Fruit fly (Drosophila melanogaster) whole organism, embryonic: ENCODE measurements around the gene CG13850.

Experiments
- CG10543 ChIP-seq: fragments of 200-800 bp; sonication (Bioruptor generic); optimal IDR thresholded peaks from 3 replicates; lab custom pipeline; 2017; ENCODE audit warnings: missing biosample characterization, mild to moderate bottlenecking, missing genetic modification characterization, moderate library complexity
- CG10654 ChIP-seq: fragments of 200-800 bp; sonication (Bioruptor generic); optimal IDR thresholded peaks from 2 replicates; lab custom pipeline; 2016; ENCODE audit warnings: missing biosample characterization, missing genetic modification characterization
- CG11085 ChIP-seq: fragments of 200-800 bp; sonication (Bioruptor generic); IDR thresholded peaks from 2 replicates; pipeline ENCODE4 v1.3.6; 2022; ENCODE audit warnings: missing biosample characterization, missing genetic modification characterization
- CG12236 ChIP-seq: fragments of 200-800 bp; sonication (Bioruptor generic); optimal IDR thresholded peaks from 2 replicates; lab custom pipeline; 2016; ENCODE audit warnings: missing biosample characterization, missing genetic modification characterization
- CG1233 ChIP-seq: fragments of 200-800 bp; sonication (Bioruptor generic); optimal IDR thresholded peaks from 4 replicates; lab custom pipeline; 2018; ENCODE audit warnings: missing biosample characterization, mild to moderate bottlenecking, missing genetic modification characterization
- CG12391 ChIP-seq: fragments of 200-800 bp; sonication (Bioruptor generic); optimal IDR thresholded peaks from 3 replicates; lab custom pipeline; 2018; ENCODE audit warnings: missing biosample characterization, mild to moderate bottlenecking, missing genetic modification characterization, moderate library complexity
- CG13123 ChIP-seq: fragments of 200-800 bp; sonication (Bioruptor generic); optimal IDR thresholded peaks from 2 replicates; lab custom pipeline; 2016; ENCODE audit warnings: missing biosample characterization, missing genetic modification characterization
- CG14667 ChIP-seq: fragments of 200-800 bp; sonication (Bioruptor generic); IDR thresholded peaks from 2 replicates; pipeline ENCODE4 v1.3.6; 2022; ENCODE audit warnings: missing biosample characterization, missing genetic modification characterization
- CG14860 ChIP-seq: fragments of 200-800 bp; sonication (Bioruptor generic); IDR thresholded peaks from 3 replicates; pipeline ENCODE4 v1.3.6; 2022; ENCODE audit warnings: missing biosample characterization, missing genetic modification characterization; ENCODE audit not compliant: partially characterized antibody
- CG14965 ChIP-seq: fragments of 200-800 bp; sonication (Bioruptor generic); optimal IDR thresholded peaks from 2 replicates; lab custom pipeline; 2016; ENCODE audit warnings: missing biosample characterization, missing genetic modification characterization, borderline replicate concordance
- CG17361 ChIP-seq: fragments of 200-800 bp; sonication (Bioruptor generic); IDR thresholded peaks from 3 replicates; pipeline ENCODE4 v1.3.6; 2022; ENCODE audit warnings: missing biosample characterization, missing genetic modification characterization
- CG2116 ChIP-seq: fragments of 200-800 bp; sonication (Bioruptor generic); optimal IDR thresholded peaks from 3 replicates; lab custom pipeline; 2018; ENCODE audit warnings: missing biosample characterization, mild to moderate bottlenecking, missing genetic modification characterization
- CG2199 ChIP-seq: fragments of 200-800 bp; sonication (Bioruptor generic); IDR thresholded peaks from 3 replicates; pipeline ENCODE4 v1.3.6; 2022; ENCODE audit warnings: missing biosample characterization, missing genetic modification characterization
- CG30020 ChIP-seq: fragments of 200-800 bp; optimal IDR thresholded peaks from 2 replicates; lab custom pipeline; 2019; ENCODE audit warnings: missing biosample characterization, mild to moderate bottlenecking, missing genetic modification characterization, moderate library complexity
- CG34224 ChIP-seq: fragments of 200-800 bp; sonication (Bioruptor generic); IDR thresholded peaks from 3 replicates; pipeline ENCODE4 v1.3.6; 2022; ENCODE audit warnings: missing biosample characterization, missing genetic modification characterization; ENCODE audit not compliant: partially characterized antibody
- CG3847 ChIP-seq: fragments of 200-800 bp; sonication (Bioruptor generic); IDR thresholded peaks from 2 replicates; pipeline ENCODE4 v1.3.6; 2022; ENCODE audit warnings: missing biosample characterization, missing genetic modification characterization
- CG8281 ChIP-seq: fragments of 200-800 bp; sonication (Bioruptor generic); optimal IDR thresholded peaks from 2 replicates; lab custom pipeline; 2018; ENCODE audit warnings: missing biosample characterization, mild to moderate bottlenecking, missing genetic modification characterization, moderate library complexity
- CG9609 ChIP-seq: fragments of 200-800 bp; sonication (Bioruptor generic); optimal IDR thresholded peaks from 3 replicates; lab custom pipeline; 2016; ENCODE audit warnings: missing biosample characterization, missing genetic modification characterization
- CkIIα-i1 ChIP-seq: fragments of 200-800 bp; sonication (Bioruptor generic); IDR thresholded peaks from 2 replicates; pipeline ENCODE4 v1.3.6; 2022; ENCODE audit warnings: missing biosample characterization, missing genetic modification characterization
- D ChIP-seq, 2 experiments: fragments of 200-800 bp in 1 of 2; fragments of >200 bp in 1 of 2; sonication (Bioruptor generic) in 1 of 2; optimal IDR thresholded peaks; 2 replicates in 1 of 2; 3 replicates in 1 of 2; lab custom pipeline; 2017; ENCODE audit warnings: mild to moderate bottlenecking in 1 of 2, missing biosample characterization in 1 of 2, missing genetic modification characterization in 1 of 2, missing genetic modification reagents in 1 of 2
- Fer2 ChIP-seq: fragments of 200-800 bp; sonication (Bioruptor generic); optimal IDR thresholded peaks from 2 replicates; lab custom pipeline; 2018; ENCODE audit warnings: missing biosample characterization, mild to moderate bottlenecking, missing genetic modification characterization, moderate library complexity
- Fer3 ChIP-seq: fragments of 200-800 bp; sonication (Bioruptor generic); optimal IDR thresholded peaks from 2 replicates; lab custom pipeline; 2018; ENCODE audit warnings: missing biosample characterization, mild to moderate bottlenecking, missing genetic modification characterization, moderate library complexity
- Hr51 ChIP-seq, 2 experiments: fragments of 200-800 bp; sonication (Bioruptor generic); optimal IDR thresholded peaks; 2 replicates in 1 of 2; 3 replicates in 1 of 2; lab custom pipeline; 2016 to 2018; ENCODE audit warnings: missing biosample characterization in 2 of 2, missing genetic modification characterization in 2 of 2, mild to moderate bottlenecking in 1 of 2, moderate library complexity in 1 of 2
- Nf-YC ChIP-seq: fragments of 200-800 bp; optimal IDR thresholded peaks from 3 replicates; lab custom pipeline; 2019; ENCODE audit warnings: missing biosample characterization, mild to moderate bottlenecking, missing genetic modification characterization, moderate library complexity
- Optix ChIP-seq: fragments of 200-800 bp; sonication (Bioruptor generic); IDR thresholded peaks from 3 replicates; pipeline ENCODE4 v1.3.6; 2022; ENCODE audit warnings: missing biosample characterization, missing genetic modification characterization
- Sin3A ChIP-seq: fragments of >200 bp; optimal IDR thresholded peaks from 2 replicates; lab custom pipeline; 2018
- YL-1 ChIP-seq: fragments of 200-800 bp; sonication (Bioruptor generic); optimal IDR thresholded peaks from 3 replicates; lab custom pipeline; 2017; ENCODE audit warnings: missing biosample characterization, mild to moderate bottlenecking, missing genetic modification characterization
- cas ChIP-seq: fragments of 200-800 bp; sonication (Bioruptor generic); IDR thresholded peaks from 2 replicates; pipeline ENCODE4 v1.3.6; 2022; ENCODE audit warnings: missing biosample characterization, missing genetic modification characterization
- chm ChIP-seq: fragments of 200-800 bp; sonication (Bioruptor generic); IDR thresholded peaks from 2 replicates; pipeline ENCODE4 v1.3.6; 2022; ENCODE audit warnings: missing biosample characterization, missing genetic modification characterization
- croc ChIP-seq: fragments of 200-800 bp; sonication (Bioruptor generic); conservative IDR thresholded peaks from 3 replicates; pipeline ENCODE4 v1.3.6; 2022; ENCODE audit warnings: missing biosample characterization, missing genetic modification characterization
- dati ChIP-seq: fragments of 200-800 bp; sonication (Bioruptor generic); IDR thresholded peaks from 2 replicates; pipeline ENCODE4 v1.3.6; 2022; ENCODE audit warnings: missing biosample characterization, missing genetic modification characterization
- dimm ChIP-seq: fragments of 200-800 bp; sonication (Bioruptor generic); IDR thresholded peaks from 2 replicates; pipeline ENCODE4 v1.3.6; 2022; ENCODE audit warnings: missing biosample characterization, missing genetic modification characterization
- eve ChIP-seq, 2 experiments: fragments of >200 bp; optimal IDR thresholded peaks; 2 replicates each; lab custom pipeline; 2017; ENCODE audit warnings: missing biosample characterization in 2 of 2, missing genetic modification characterization in 2 of 2
- exex ChIP-seq: fragments of 200-800 bp; sonication (Bioruptor generic); optimal IDR thresholded peaks from 4 replicates; lab custom pipeline; 2018; ENCODE audit warnings: missing biosample characterization, mild to moderate bottlenecking, missing genetic modification characterization, moderate library complexity
- hkb ChIP-seq, 2 experiments: fragments of 200-800 bp in 1 of 2; fragments of >200 bp in 1 of 2; sonication (Bioruptor generic) in 1 of 2; IDR thresholded peaks in 1 of 2; optimal IDR thresholded peaks in 1 of 2; 2 replicates each; pipeline versions ENCODE4 v1.3.6 to Lab custom; 2017 to 2022; ENCODE audit warnings: missing biosample characterization in 1 of 2, missing genetic modification characterization in 1 of 2
- lab ChIP-seq: fragments of 200-800 bp; sonication (Bioruptor generic); optimal IDR thresholded peaks from 3 replicates; lab custom pipeline; 2017; ENCODE audit warnings: missing biosample characterization, missing genetic modification characterization, mild to moderate bottlenecking, moderate library complexity, missing genetic modification reagents
- pfk ChIP-seq: fragments of 200-800 bp; sonication (Bioruptor generic); optimal IDR thresholded peaks from 2 replicates; lab custom pipeline; 2018; ENCODE audit warnings: missing biosample characterization, mild to moderate bottlenecking, missing genetic modification characterization, moderate library complexity
- phol ChIP-seq: fragments of 200-800 bp; sonication (Bioruptor generic); optimal IDR thresholded peaks from 3 replicates; lab custom pipeline; 2018; ENCODE audit warnings: missing biosample characterization, mild to moderate bottlenecking, missing genetic modification characterization, moderate library complexity
- repo ChIP-seq: fragments of 200-800 bp; sonication (Bioruptor generic); optimal IDR thresholded peaks from 2 replicates; lab custom pipeline; 2016; ENCODE audit warnings: missing biosample characterization, missing genetic modification characterization
- row ChIP-seq: fragments of 200-800 bp; sonication (Bioruptor generic); IDR thresholded peaks from 3 replicates; pipeline ENCODE4 v1.3.6; 2022; ENCODE audit warnings: missing biosample characterization, missing genetic modification characterization
- slbo ChIP-seq: fragments of 200-800 bp; sonication (Bioruptor generic); IDR thresholded peaks from 2 replicates; pipeline ENCODE4 v1.3.6; 2022; ENCODE audit warnings: missing biosample characterization, missing genetic modification characterization
- slp2 ChIP-seq: fragments of 200-800 bp; sonication (Bioruptor generic); optimal IDR thresholded peaks from 2 replicates; lab custom pipeline; 2016; ENCODE audit warnings: missing biosample characterization, missing genetic modification characterization
- sqz ChIP-seq: fragments of 200-800 bp; sonication (Bioruptor generic); optimal IDR thresholded peaks from 3 replicates; lab custom pipeline; 2018; ENCODE audit warnings: missing biosample characterization, mild to moderate bottlenecking, missing genetic modification characterization
- trem ChIP-seq: fragments of 200-800 bp; optimal IDR thresholded peaks from 3 replicates; lab custom pipeline; 2019; ENCODE audit warnings: missing biosample characterization, mild to moderate bottlenecking, missing genetic modification characterization, moderate library complexity
- twi ChIP-seq: fragments of 200-800 bp; optimal IDR thresholded peaks from 2 replicates; lab custom pipeline; 2019; ENCODE audit warnings: missing biosample characterization, mild to moderate bottlenecking, missing genetic modification characterization, moderate library complexity
- vnd ChIP-seq: fragments of 200-800 bp; sonication (Bioruptor generic); IDR thresholded peaks from 3 replicates; pipeline ENCODE4 v1.3.6; 2022; ENCODE audit warnings: missing biosample characterization, missing genetic modification characterization; ENCODE audit not compliant: partially characterized antibody
- z ChIP-seq: fragments of 200-800 bp; sonication (Bioruptor generic); IDR thresholded peaks from 3 replicates; pipeline ENCODE4 v1.3.6; 2022; ENCODE audit warnings: missing biosample characterization, missing genetic modification characterization
- zen2 ChIP-seq: fragments of 200-800 bp; sonication (Bioruptor generic); IDR thresholded peaks from 3 replicates; pipeline ENCODE4 v1.3.6; 2022; ENCODE audit warnings: missing biosample characterization, missing genetic modification characterization; ENCODE audit not compliant: partially characterized antibody

Gene CG13850

dm6 chr3R:22367126-22368076, 43.3 kb downstream of the CG13850 start, which contains the start of the genes Polr3F and PyK (continued):
- TF ChIP-seq CG34224 (GFP tag; lab: Robert Waterston, UW): no peak
- peak; percentile 51 for TF ChIP-seq YL-1 (GFP tag; lab: Kevin White, UChicago)
- TF ChIP-seq D (optimal IDR thresholded peaks at IDR 0.05; lab: Kevin White, UChicago): no peak
- no peak for TF ChIP-seq D (GFP tag; optimal IDR thresholded peaks at IDR 0.05; lab: Kevin White, UChicago)
- TF ChIP-seq CG14860 (GFP tag; lab: Robert Waterston, UW): no peak
- no peak for TF ChIP-seq CG2199 (GFP tag; lab: Robert Waterston, UW)
- no peak for TF ChIP-seq dati (GFP tag; lab: Robert Waterston, UW)
- TF ChIP-seq lab (GFP tag; lab: Kevin White, UChicago): peak; percentile 43
- no peak for TF ChIP-seq slp2 (GFP tag; lab: Kevin White, UChicago)
- TF ChIP-seq CG9609 (GFP tag; lab: Kevin White, UChicago): no peak
- no peak for TF ChIP-seq vnd (GFP tag; lab: Robert Waterston, UW)
- TF ChIP-seq CG13123 (GFP tag; lab: Kevin White, UChicago): no peak
- no peak for TF ChIP-seq dimm (GFP tag; lab: Robert Waterston, UW)
- no peak for TF ChIP-seq hkb (optimal IDR thresholded peaks at IDR 0.05; lab: Kevin White, UChicago)
- peak; percentile 28 for TF ChIP-seq hkb (GFP tag; IDR thresholded peaks at IDR 0.05; lab: Robert Waterston, UW)
- TF ChIP-seq CG17361 (GFP tag; lab: Robert Waterston, UW): peak; percentile 55; the same call in 2 of the 3 replicates
- peak; percentile 47 for TF ChIP-seq phol
- no peak for TF ChIP-seq pfk
- no peak for TF ChIP-seq CG3847 (GFP tag; lab: Robert Waterston, UW)
- no peak for TF ChIP-seq repo (GFP tag; lab: Kevin White, UChicago)
- TF ChIP-seq Fer2 (tag; lab: Kevin White, UChicago): no peak
- TF ChIP-seq CG10654: peak; percentile 5
- TF ChIP-seq CG12236 (GFP tag; lab: Kevin White, UChicago): no peak
- TF ChIP-seq CG14667 (GFP tag; lab: Robert Waterston, UW): no peak
- TF ChIP-seq chm: no peak
- no peak for TF ChIP-seq croc
- no peak for TF ChIP-seq zen2
- no peak for TF ChIP-seq CG14965 (GFP tag; lab: Kevin White, UChicago)
- no peak for TF ChIP-seq CkIIα-i1 (GFP tag; lab: Robert Waterston, UW)
- TF ChIP-seq CG11085 (GFP tag; lab: Robert Waterston, UW): no peak
- peak; percentile 73 for TF ChIP-seq CG12391 (tag; lab: Kevin White, UChicago)
- peak; percentile 33 for TF ChIP-seq sqz (GFP tag; lab: Kevin White, UChicago)
- peak; percentile 57 for TF ChIP-seq trem (tag; lab: Kevin White, UChicago)
- peak in 1 of 2 experiments; percentile 56 for TF ChIP-seq Hr51 (GFP tag; optimal IDR thresholded peaks at IDR 0.05; lab: Kevin White, UChicago)
- TF ChIP-seq Fer3: peak; percentile 40
- no peak for TF ChIP-seq CG8281 (tag; lab: Kevin White, UChicago)
- peak; percentile 32 for TF ChIP-seq CG2116 (GFP tag; lab: Kevin White, UChicago)
- no peak for TF ChIP-seq cas
- no peak for TF ChIP-seq CG10543 (GFP tag; lab: Kevin White, UChicago)
- no peak for TF ChIP-seq CG1233 (GFP tag; lab: Kevin White, UChicago)
- no peak for TF ChIP-seq eve (GFP tag; optimal IDR thresholded peaks at IDR 0.05; lab: Kevin White, UChicago)
- TF ChIP-seq slbo: 0 out of 2 replicates have a peak, but pooled peaks have one; percentile 17
- TF ChIP-seq Optix (GFP tag; lab: Robert Waterston, UW): no peak
- TF ChIP-seq row (GFP tag; lab: Robert Waterston, UW): peak; percentile 74
- TF ChIP-seq Nf-YC (tag; lab: Kevin White, UChicago): peak; percentile 50
- TF ChIP-seq twi (tag; lab: Kevin White, UChicago): peak; percentile 9
- TF ChIP-seq Sin3A (lab: Kevin White, UChicago): peak; percentile 18
- TF ChIP-seq CG30020: peak; percentile 38
- no peak for TF ChIP-seq z (GFP tag; lab: Robert Waterston, UW)
- peak; percentile 10 for TF ChIP-seq exex (tag; lab: Kevin White, UChicago)
